Fruit fly (Drosophila melanogaster) whole organism, embryonic: ENCODE results near the gene meso18E.
A peak's percentile ranks its signal among the peaks of the same experiment; 100 is the strongest.

Experiments used
- Asciz ChIP-seq: fragments of 200-800 bp; sonication (Bioruptor generic); optimal IDR thresholded peaks from 2 replicates; lab custom pipeline; 2017; ENCODE audit warnings: missing biosample characterization, mild to moderate bottlenecking, missing genetic modification characterization, missing genetic modification reagents
- Atf-2 ChIP-seq: fragments of 200-800 bp; sonication (Bioruptor generic); optimal IDR thresholded peaks from 2 replicates; lab custom pipeline; 2016; ENCODE audit warnings: missing biosample characterization, missing genetic modification characterization
- CG10209 ChIP-seq: fragments of 200-800 bp; sonication (Bioruptor generic); optimal IDR thresholded peaks from 3 replicates; lab custom pipeline; 2017; ENCODE audit warnings: missing biosample characterization, mild to moderate bottlenecking, missing genetic modification characterization, missing genetic modification reagents
- CG11093 ChIP-seq: fragments of 200-800 bp; sonication (Bioruptor generic); IDR thresholded peaks from 3 replicates; pipeline ENCODE4 v1.3.6; 2022; ENCODE audit warnings: missing biosample characterization, missing genetic modification characterization
- CG11695 ChIP-seq: fragments of 200-800 bp; sonication (Bioruptor generic); IDR thresholded peaks from 3 replicates; pipeline ENCODE4 v1.3.6; 2022; ENCODE audit warnings: missing biosample characterization, missing genetic modification characterization
- CG11696 ChIP-seq: fragments of 200-800 bp; sonication (Bioruptor generic); IDR thresholded peaks from 2 replicates; pipeline ENCODE4 v1.3.6; 2022; ENCODE audit warnings: missing biosample characterization, missing genetic modification characterization
- CG12236 ChIP-seq: fragments of 200-800 bp; sonication (Bioruptor generic); optimal IDR thresholded peaks from 2 replicates; lab custom pipeline; 2016; ENCODE audit warnings: missing biosample characterization, missing genetic modification characterization
- CG12391 ChIP-seq: fragments of 200-800 bp; sonication (Bioruptor generic); optimal IDR thresholded peaks from 3 replicates; lab custom pipeline; 2018; ENCODE audit warnings: missing biosample characterization, mild to moderate bottlenecking, missing genetic modification characterization, moderate library complexity
- CG14710 ChIP-seq: fragments of 200-800 bp; sonication (Bioruptor generic); optimal IDR thresholded peaks from 3 replicates; lab custom pipeline; 2019; ENCODE audit warnings: missing biosample characterization, mild to moderate bottlenecking, missing genetic modification characterization, moderate library complexity
- CG15479 ChIP-seq: fragments of 200-800 bp; sonication (Bioruptor generic); optimal IDR thresholded peaks from 3 replicates; lab custom pipeline; 2019; ENCODE audit warnings: missing biosample characterization, mild to moderate bottlenecking, missing genetic modification characterization, moderate library complexity
- CG15514 ChIP-seq: fragments of 200-800 bp; sonication (Bioruptor generic); optimal IDR thresholded peaks from 3 replicates; lab custom pipeline; 2017; ENCODE audit warnings: missing biosample characterization, missing genetic modification characterization, mild to moderate bottlenecking, moderate library complexity, missing genetic modification reagents
- CG2116 ChIP-seq: fragments of 200-800 bp; sonication (Bioruptor generic); optimal IDR thresholded peaks from 3 replicates; lab custom pipeline; 2018; ENCODE audit warnings: missing biosample characterization, mild to moderate bottlenecking, missing genetic modification characterization
- CG32767 ChIP-seq: fragments of 200-800 bp; sonication (Bioruptor generic); IDR thresholded peaks from 2 replicates; pipeline ENCODE4 v1.3.6; 2022; ENCODE audit warnings: missing biosample characterization, missing genetic modification characterization
- CG3281 ChIP-seq: fragments of 200-800 bp; sonication (Bioruptor generic); optimal IDR thresholded peaks from 3 replicates; lab custom pipeline; 2017; ENCODE audit warnings: missing biosample characterization, mild to moderate bottlenecking, missing genetic modification characterization
- CG33213 ChIP-seq: fragments of 200-800 bp; sonication (Bioruptor generic); optimal IDR thresholded peaks from 3 replicates; lab custom pipeline; 2016; ENCODE audit warnings: missing biosample characterization, missing genetic modification characterization
- CG33557 ChIP-seq: fragments of 200-800 bp; sonication (Bioruptor generic); optimal IDR thresholded peaks from 2 replicates; lab custom pipeline; 2019; ENCODE audit warnings: missing biosample characterization, mild to moderate bottlenecking, missing genetic modification characterization, moderate library complexity
- CG7786 ChIP-seq: fragments of 200-800 bp; sonication (Bioruptor generic); optimal IDR thresholded peaks from 2 replicates; lab custom pipeline; 2016; ENCODE audit warnings: missing biosample characterization, missing genetic modification characterization
- CG8388 ChIP-seq: fragments of 200-800 bp; sonication (Bioruptor generic); optimal IDR thresholded peaks from 2 replicates; lab custom pipeline; 2019; ENCODE audit warnings: missing biosample characterization, mild to moderate bottlenecking, missing genetic modification characterization, moderate library complexity
- CG9215 ChIP-seq: fragments of 200-800 bp; sonication (Bioruptor generic); IDR thresholded peaks from 2 replicates; pipeline ENCODE4 v1.3.6; 2022; ENCODE audit warnings: missing biosample characterization, missing genetic modification characterization
- CG9932 ChIP-seq: fragments of 200-800 bp; sonication (Bioruptor generic); IDR thresholded peaks from 2 replicates; pipeline ENCODE4 v1.3.6; 2022; ENCODE audit warnings: missing biosample characterization, missing genetic modification characterization
- CTCF ChIP-seq: fragments of 200-800 bp; sonication (Bioruptor generic); optimal IDR thresholded peaks from 2 replicates; lab custom pipeline; 2017; ENCODE audit warnings: missing biosample characterization, mild to moderate bottlenecking, missing genetic modification characterization, moderate library complexity
- Ets65A ChIP-seq: fragments of 200-800 bp; sonication (Bioruptor generic); peaks from one replicate; lab custom pipeline; 2016; ENCODE audit warnings: missing biosample characterization, missing genetic modification characterization
- GATAe ChIP-seq: fragments of 200-800 bp; sonication (Bioruptor generic); conservative IDR thresholded peaks from 2 replicates; pipeline ENCODE4 v1.3.6; 2022; ENCODE audit warnings: missing biosample characterization, missing genetic modification characterization
- Mes4 ChIP-seq: fragments of 200-800 bp; sonication (Bioruptor generic); optimal IDR thresholded peaks from 2 replicates; lab custom pipeline; 2016; ENCODE audit warnings: missing biosample characterization, missing genetic modification characterization
- TFAM ChIP-seq: fragments of 200-800 bp; sonication (Bioruptor generic); optimal IDR thresholded peaks from 2 replicates; lab custom pipeline; 2017; ENCODE audit warnings: missing biosample characterization, missing genetic modification characterization, inconsistent platforms
- Trl ChIP-seq, 3 experiments: fragments of >200 bp in 2 of 3; fragments of 200-800 bp in 1 of 3; sonication (Bioruptor generic) in 1 of 3; optimal IDR thresholded peaks; 2 replicates in 1 of 3; 3 replicates in 2 of 3; lab custom pipeline; 2016 to 2017; ENCODE audit warnings: missing biosample characterization in 1 of 3, missing genetic modification characterization in 1 of 3
- ab ChIP-seq: fragments of 200-800 bp; sonication (Bioruptor generic); optimal IDR thresholded peaks from 2 replicates; lab custom pipeline; 2016; ENCODE audit warnings: missing biosample characterization, missing genetic modification characterization
- cato ChIP-seq: fragments of 200-800 bp; sonication (Bioruptor generic); optimal IDR thresholded peaks from 2 replicates; lab custom pipeline; 2016; ENCODE audit warnings: missing biosample characterization, missing genetic modification characterization, borderline replicate concordance
- da ChIP-seq: fragments of 200-800 bp; sonication (Bioruptor generic); optimal IDR thresholded peaks from 2 replicates; lab custom pipeline; 2016; ENCODE audit warnings: missing biosample characterization, missing genetic modification characterization
- dmrt99B ChIP-seq: fragments of 200-800 bp; sonication (Bioruptor generic); optimal IDR thresholded peaks from 2 replicates; lab custom pipeline; 2018; ENCODE audit warnings: missing biosample characterization, mild to moderate bottlenecking, missing genetic modification characterization, moderate library complexity
- fd102C ChIP-seq: fragments of 200-800 bp; sonication (Bioruptor generic); optimal IDR thresholded peaks from 2 replicates; lab custom pipeline; 2018; ENCODE audit warnings: missing biosample characterization, mild to moderate bottlenecking, missing genetic modification characterization, moderate library complexity
- gsb ChIP-seq: fragments of 200-800 bp; sonication (Bioruptor generic); IDR thresholded peaks from 2 replicates; pipeline ENCODE4 v1.3.6; 2022; ENCODE audit warnings: missing biosample characterization, missing genetic modification characterization
- lab ChIP-seq: fragments of 200-800 bp; sonication (Bioruptor generic); optimal IDR thresholded peaks from 3 replicates; lab custom pipeline; 2017; ENCODE audit warnings: missing biosample characterization, missing genetic modification characterization, mild to moderate bottlenecking, moderate library complexity, missing genetic modification reagents
- mirr ChIP-seq: fragments of 200-800 bp; sonication (Bioruptor generic); optimal IDR thresholded peaks from 3 replicates; lab custom pipeline; 2018; ENCODE audit warnings: missing biosample characterization, mild to moderate bottlenecking, missing genetic modification characterization
- nom ChIP-seq: fragments of 200-800 bp; sonication (Bioruptor generic); optimal IDR thresholded peaks from 2 replicates; lab custom pipeline; 2017; ENCODE audit warnings: missing biosample characterization, missing genetic modification characterization, mild to moderate bottlenecking, moderate library complexity, missing genetic modification reagents
- p53 ChIP-seq: fragments of 200-800 bp; sonication (Bioruptor generic); optimal IDR thresholded peaks from 2 replicates; lab custom pipeline; 2016; ENCODE audit warnings: missing biosample characterization, missing genetic modification characterization
- pan ChIP-seq, 4 experiments: fragments of >200 bp in 3 of 4; fragments of 200-800 bp in 1 of 4; sonication (Bioruptor generic) in 1 of 4; optimal IDR thresholded peaks in 3 of 4; IDR thresholded peaks in 1 of 4; 2 replicates each; pipeline versions ENCODE4 v1.3.6 to Lab custom; 2017 to 2022; ENCODE audit warnings: missing biosample characterization in 2 of 4, missing genetic modification characterization in 2 of 4, mixed read lengths in 1 of 4
- pita ChIP-seq: fragments of 200-800 bp; sonication (Bioruptor generic); optimal IDR thresholded peaks from 2 replicates; lab custom pipeline; 2017; ENCODE audit warnings: missing biosample characterization, mild to moderate bottlenecking, missing genetic modification characterization
- pnt ChIP-seq: fragments of 200-800 bp; sonication (Bioruptor generic); optimal IDR thresholded peaks from 3 replicates; lab custom pipeline; 2016; ENCODE audit warnings: missing biosample characterization, missing genetic modification characterization
- ro ChIP-seq: fragments of 200-800 bp; sonication (Bioruptor generic); IDR thresholded peaks from 2 replicates; pipeline ENCODE4 v1.3.6; 2022; ENCODE audit warnings: missing biosample characterization, missing genetic modification characterization
- sd ChIP-seq: fragments of 200-800 bp; sonication (Bioruptor generic); optimal IDR thresholded peaks from 3 replicates; lab custom pipeline; 2018; ENCODE audit warnings: missing biosample characterization, mild to moderate bottlenecking, missing genetic modification characterization, moderate library complexity
- sens-2 ChIP-seq: fragments of 200-800 bp; sonication (Bioruptor generic); IDR thresholded peaks from 2 replicates; pipeline ENCODE4 v1.3.6; 2022; ENCODE audit warnings: missing biosample characterization, missing genetic modification characterization
- so ChIP-seq: fragments of 200-800 bp; sonication (Bioruptor generic); IDR thresholded peaks from 3 replicates; pipeline ENCODE4 v1.3.6; 2022; ENCODE audit warnings: missing biosample characterization, missing genetic modification characterization
- twi ChIP-seq: fragments of 200-800 bp; optimal IDR thresholded peaks from 2 replicates; lab custom pipeline; 2019; ENCODE audit warnings: missing biosample characterization, mild to moderate bottlenecking, missing genetic modification characterization, moderate library complexity
- wek ChIP-seq: fragments of 200-800 bp; sonication (Bioruptor generic); optimal IDR thresholded peaks from 3 replicates; lab custom pipeline; 2018; ENCODE audit warnings: missing biosample characterization, mild to moderate bottlenecking, missing genetic modification characterization, moderate library complexity
- zfh1 ChIP-seq: fragments of 200-800 bp; sonication (Bioruptor generic); IDR thresholded peaks from 3 replicates; pipeline ENCODE4 v1.3.6; 2022; ENCODE audit warnings: missing biosample characterization, missing genetic modification characterization

meso18E gene

DNA sequence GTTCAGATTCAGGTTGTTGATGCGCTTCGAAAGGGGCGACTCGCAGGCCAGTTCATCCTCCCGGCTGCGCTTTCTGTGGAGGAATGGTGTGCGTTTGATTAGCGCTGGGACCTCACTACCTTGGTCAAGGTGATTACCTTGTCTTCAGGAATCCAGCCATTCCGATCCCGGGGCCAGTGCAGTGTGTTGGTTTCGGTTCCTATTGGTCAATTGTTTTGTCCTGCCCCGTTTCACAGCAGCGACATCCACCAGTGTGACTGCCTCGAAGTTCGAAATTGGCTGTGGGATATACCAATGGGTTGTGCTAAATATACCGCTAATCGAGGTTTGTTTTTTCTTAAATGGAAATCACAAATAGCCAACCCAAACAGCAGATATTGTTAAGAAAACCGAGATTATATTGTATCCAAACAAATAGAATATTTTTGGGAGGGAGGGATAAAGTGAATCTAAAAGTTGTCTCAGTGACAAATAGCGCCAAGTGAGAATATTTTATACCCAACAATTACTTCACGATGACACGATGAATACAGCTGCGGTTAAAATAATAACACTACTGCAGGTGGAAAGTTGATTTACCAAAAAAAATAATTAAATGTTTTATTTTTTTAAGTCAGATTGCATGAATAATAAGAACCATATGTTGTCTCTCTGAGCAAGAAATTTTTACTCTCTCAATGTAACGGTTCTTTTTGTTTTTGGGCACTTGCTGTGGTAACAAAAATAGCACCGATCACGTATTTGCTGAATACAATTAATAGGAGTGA is 17.9 kb downstream of the meso18E start, which contains the start of gene CG14229 (continued):
- no peak for TF ChIP-seq CG12391 (tag; lab: Kevin White, UChicago)
- no peak for TF ChIP-seq Mes4 (GFP tag; lab: Kevin White, UChicago)
- peak; percentile 53; the same call in 1 of the 3 replicates for TF ChIP-seq CG11695
- TF ChIP-seq pnt (GFP tag; lab: Kevin White, UChicago) = no peak
- TF ChIP-seq CG14710 (tag; lab: Kevin White, UChicago) = peak; percentile 23
- peak; percentile 15; the same call in 1 of the 3 replicates for TF ChIP-seq zfh1
- TF ChIP-seq GATAe (GFP tag; lab: Robert Waterston, UW) = no peak
- TF ChIP-seq dmrt99B (tag; lab: Kevin White, UChicago) = peak; percentile 7
- no peak for TF ChIP-seq da (GFP tag; lab: Kevin White, UChicago)
- no peak for TF ChIP-seq CG2116 (GFP tag; lab: Kevin White, UChicago)
- TF ChIP-seq CG7786 (GFP tag; lab: Kevin White, UChicago) = no peak
- no peak for TF ChIP-seq Atf-2 (GFP tag; lab: Kevin White, UChicago)
- TF ChIP-seq p53 (GFP tag; lab: Kevin White, UChicago) = no peak
- TF ChIP-seq Asciz (GFP tag; lab: Kevin White, UChicago) = no peak
- TF ChIP-seq CG9215 (GFP tag; lab: Robert Waterston, UW) = peak; percentile 43
- TF ChIP-seq CG8388 (GFP tag; lab: Kevin White, UChicago) = no peak
- TF ChIP-seq CG11696 = peak; percentile 82
- TF ChIP-seq cato (GFP tag; lab: Kevin White, UChicago) = no peak
- TF ChIP-seq CG3281 (GFP tag; lab: Kevin White, UChicago) = peak; percentile 3
- no peak for TF ChIP-seq sens-2 (GFP tag; lab: Robert Waterston, UW)
- TF ChIP-seq CG15514 (GFP tag; lab: Kevin White, UChicago) = no peak
- no peak for TF ChIP-seq CG12236
- TF ChIP-seq CG10209 (GFP tag; lab: Kevin White, UChicago) = no peak
- no peak for TF ChIP-seq pan (optimal IDR thresholded peaks at IDR 0.05; lab: Kevin White, UChicago)
- peak in 1 of 2 experiments; percentile 50 for TF ChIP-seq pan (GFP tag; optimal IDR thresholded peaks at IDR 0.05 in 1 of 2, IDR thresholded peaks at IDR 0.05 in 1 of 2)
- TF ChIP-seq lab (GFP tag; lab: Kevin White, UChicago) = peak; percentile 4
- TF ChIP-seq CG33213 (GFP tag; lab: Kevin White, UChicago) = no peak
- no peak for TF ChIP-seq twi (tag; lab: Kevin White, UChicago)
- no peak for TF ChIP-seq mirr (GFP tag; lab: Kevin White, UChicago)
- no peak for TF ChIP-seq CG11093 (GFP tag; lab: Robert Waterston, UW)
- TF ChIP-seq TFAM (GFP tag; lab: Kevin White, UChicago) = no peak

DNA sequence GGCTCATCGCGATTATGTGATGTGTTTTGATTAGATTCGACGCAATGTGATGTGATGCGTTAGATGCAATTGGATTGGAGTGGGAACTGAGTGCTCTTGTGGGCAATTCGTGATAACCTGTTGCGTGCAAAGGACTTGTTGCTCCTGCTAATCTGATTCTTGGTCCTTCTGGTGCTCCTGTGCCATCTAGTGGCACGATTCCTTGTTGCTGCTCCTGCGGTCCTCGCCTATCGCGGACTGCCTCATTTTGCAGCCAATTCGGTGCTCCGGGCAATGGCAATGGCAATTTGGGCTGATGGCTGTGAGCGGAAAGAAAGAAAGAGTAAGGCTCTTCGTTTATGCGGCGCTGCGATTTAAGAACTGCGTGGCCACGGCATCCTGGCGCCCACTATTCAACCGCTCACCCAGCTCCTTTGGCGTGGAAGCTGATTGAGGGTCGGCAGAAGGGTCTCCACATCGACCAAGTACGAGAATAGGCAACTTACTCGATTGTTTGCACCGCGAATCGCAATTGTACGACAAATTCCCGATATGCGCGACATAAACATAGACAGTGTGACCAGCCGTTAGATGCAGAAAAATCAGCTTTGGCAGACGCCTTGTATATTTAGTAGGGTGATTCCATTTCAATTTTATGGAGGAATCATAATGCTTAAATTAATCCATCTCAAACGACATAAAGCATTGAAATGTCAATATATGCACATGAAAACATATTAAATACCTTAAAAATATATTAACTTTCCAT is 19.7 kb downstream of the meso18E start, which contains the start of gene Mer:
Gene Mer (minus strand): TSS at position 550 of the 748 bp plus-strand sequence.
- peak; percentile 57 for TF ChIP-seq ab (GFP tag; lab: Kevin White, UChicago)
- no peak for TF ChIP-seq sd
- TF ChIP-seq CG32767 = peak; percentile 90
- peak; percentile 83 for TF ChIP-seq CG15514 (GFP tag; lab: Kevin White, UChicago)
- TF ChIP-seq CG15479 (GFP tag; lab: Kevin White, UChicago) = peak; percentile 27
- TF ChIP-seq nom (GFP tag; lab: Kevin White, UChicago) = peak; percentile 79
- peak; percentile 76 for TF ChIP-seq CG9932 (GFP tag; lab: Robert Waterston, UW)
- no peak for TF ChIP-seq Trl (optimal IDR thresholded peaks at IDR 0.05; lab: Kevin White, UChicago)
- peak; percentile 89 for TF ChIP-seq Trl (GFP tag; optimal IDR thresholded peaks at IDR 0.05; lab: Kevin White, UChicago)
- peak; percentile 97 for TF ChIP-seq Ets65A
- no peak for TF ChIP-seq ro (GFP tag; lab: Robert Waterston, UW)
- TF ChIP-seq wek (GFP tag; lab: Kevin White, UChicago) = peak; percentile 95
- no peak for TF ChIP-seq GATAe (GFP tag; lab: Robert Waterston, UW)
- TF ChIP-seq fd102C (GFP tag; lab: Kevin White, UChicago) = peak; percentile 10
- TF ChIP-seq so (GFP tag; lab: Robert Waterston, UW) = peak; percentile 84; the same call in 1 of the 3 replicates
- peak; percentile 71 for TF ChIP-seq gsb
- peak; percentile 66 for TF ChIP-seq CG9215 (GFP tag; lab: Robert Waterston, UW)
- peak; percentile 55; the same call in 2 of the 3 replicates for TF ChIP-seq CG11093 (GFP tag; lab: Robert Waterston, UW)
- TF ChIP-seq CTCF (GFP tag; lab: Kevin White, UChicago) = peak; percentile 12
- TF ChIP-seq pita (GFP tag; lab: Kevin White, UChicago) = no peak
- TF ChIP-seq CG33557 = peak; percentile 73
